Worm (Caenorhabditis elegans): ENCODE results near the gene AH9.6.

- TF ChIP-seq him-1 (tag; optimal IDR thresholded peaks at IDR 0.05) (no peak), W03F9.2 (tag; optimal IDR thresholded peaks at IDR 0.05) (no peak)
These were observed 1.6 kb downstream of the AH9.6 start for ce11 chrX:2266366-2266765.
